Worm (Caenorhabditis elegans) whole organism, L4 larva: ENCODE data around the gene let-418.

Experiments
- F44E2.7 ChIP-seq: fragments of 200-800 bp; sonication (Bioruptor generic); IDR thresholded peaks from 2 replicates; pipeline ENCODE4 v2.1.2; 2022; ENCODE audit warnings: missing genetic modification characterization, missing compliant biosample characterization
- T26A8.4 ChIP-seq: fragments of 200-800 bp; sonication (Bioruptor generic); IDR thresholded peaks from 2 replicates; pipeline ENCODE4 v1.3.6; 2022; ENCODE audit warnings: missing genetic modification characterization, missing compliant biosample characterization
- Y105C5A.15 ChIP-seq: fragments of 200-800 bp; sonication (Bioruptor generic); IDR thresholded peaks from 2 replicates; pipeline ENCODE4 v1.3.6; 2022; ENCODE audit warnings: missing genetic modification characterization, missing compliant biosample characterization
- Y48G9A.11 ChIP-seq: fragments of 200-800 bp; sonication (Bioruptor generic); IDR thresholded peaks from 2 replicates; pipeline ENCODE4 v1.3.6; 2022; ENCODE audit warnings: missing genetic modification reagents, missing genetic modification characterization, missing compliant biosample characterization
- aha-1 ChIP-seq: fragments of 150-350 bp; peaks from one replicate; lab custom pipeline; 2014; ENCODE audit warnings: missing biosample characterization, missing genetic modification characterization
- aly-2 ChIP-seq: sonication (generic microtip); optimal IDR thresholded peaks from 2 replicates; lab custom pipeline; 2018; ENCODE audit warnings: missing biosample characterization, missing genetic modification characterization
- ama-1 ChIP-seq: fragments of 150-350 bp; optimal IDR thresholded peaks from 2 replicates; lab custom pipeline; 2014; ENCODE audit warnings: inconsistent platforms, mixed read lengths
- ceh-32 ChIP-seq: sonication (generic microtip); optimal IDR thresholded peaks from 2 replicates; lab custom pipeline; 2016; ENCODE audit warnings: mild to moderate bottlenecking, missing genetic modification characterization, missing compliant biosample characterization; ENCODE audit not compliant: poor library complexity
- ceh-44 ChIP-seq: fragments of 200-800 bp; sonication (Bioruptor generic); IDR thresholded peaks from 2 replicates; pipeline ENCODE4 v1.3.6; 2022; ENCODE audit warnings: missing genetic modification reagents, missing genetic modification characterization, missing compliant biosample characterization
- ceh-62 ChIP-seq: sonication (generic microtip); optimal IDR thresholded peaks from 2 replicates; lab custom pipeline; 2017; ENCODE audit warnings: missing biosample characterization, missing genetic modification characterization
- ces-1 ChIP-seq: fragments of 150-350 bp; sonication (generic microtip); optimal IDR thresholded peaks from 4 replicates; lab custom pipeline; 2014; ENCODE audit warnings: missing biosample characterization, missing genetic modification reagents, missing genetic modification characterization
- cey-2 ChIP-seq: sonication (generic microtip); optimal IDR thresholded peaks from 3 replicates; lab custom pipeline; 2017; ENCODE audit warnings: missing genetic modification characterization, mild to moderate bottlenecking, missing compliant biosample characterization, antibody characterized with exemption, borderline replicate concordance; ENCODE audit not compliant: insufficient read depth
- daf-16 ChIP-seq, 3 experiments: sonication (generic microtip); optimal IDR thresholded peaks; 2 replicates each; lab custom pipeline; 2016 to 2017; ENCODE audit warnings: missing genetic modification characterization in 3 of 3, missing genetic modification reagents in 3 of 3, mild to moderate bottlenecking in 2 of 3, missing compliant biosample characterization in 2 of 3, missing biosample characterization in 1 of 3, moderate library complexity in 1 of 3
- daf-19 ChIP-seq: fragments of 200-800 bp; sonication (Bioruptor generic); conservative IDR thresholded peaks from 2 replicates; pipeline ENCODE4 v1.3.6; 2022; ENCODE audit warnings: missing genetic modification characterization, missing compliant biosample characterization
- dpl-1 ChIP-seq: fragments of 150-350 bp; optimal IDR thresholded peaks from 2 replicates; lab custom pipeline; 2014; ENCODE audit warnings: missing biosample characterization, missing genetic modification reagents, missing genetic modification characterization
- duxl-1 ChIP-seq: sonication (generic microtip); optimal IDR thresholded peaks from 2 replicates; lab custom pipeline; 2016; ENCODE audit warnings: mild to moderate bottlenecking, missing genetic modification characterization, moderate library complexity, missing compliant biosample characterization; ENCODE audit not compliant: poor library complexity
- dve-1 ChIP-seq: sonication (generic microtip); optimal IDR thresholded peaks from 2 replicates; lab custom pipeline; 2017; ENCODE audit warnings: antibody characterized with exemption, mild to moderate bottlenecking, missing genetic modification characterization, missing compliant biosample characterization; ENCODE audit not compliant: insufficient read depth
- fkh-10 ChIP-seq: fragments of 150-350 bp; optimal IDR thresholded peaks from 2 replicates; lab custom pipeline; 2014; ENCODE audit warnings: missing biosample characterization, missing genetic modification reagents, missing genetic modification characterization
- fos-1 ChIP-seq: fragments of 150-350 bp; optimal IDR thresholded peaks from 2 replicates; lab custom pipeline; 2014; ENCODE audit warnings: missing biosample characterization, missing genetic modification characterization
- hif-1 ChIP-seq, 2 experiments: sonication (generic microtip); optimal IDR thresholded peaks; 2 replicates each; lab custom pipeline; 2016 to 2017; ENCODE audit warnings: missing compliant biosample characterization in 2 of 2, missing genetic modification characterization in 2 of 2, missing genetic modification reagents in 2 of 2, missing genotype in 2 of 2, mild to moderate bottlenecking in 1 of 2
- jun-1 ChIP-seq: fragments of 150-350 bp; optimal IDR thresholded peaks from 2 replicates; lab custom pipeline; 2014; ENCODE audit warnings: missing biosample characterization, missing genetic modification reagents, missing genetic modification characterization
- lim-7 ChIP-seq: fragments of 200-800 bp; sonication (Bioruptor generic); IDR thresholded peaks from 2 replicates; pipeline ENCODE4 v1.3.6; 2022; ENCODE audit warnings: missing genetic modification characterization, missing compliant biosample characterization
- lin-13 ChIP-seq: fragments of 150-350 bp; optimal IDR thresholded peaks from 2 replicates; lab custom pipeline; 2014; ENCODE audit warnings: missing biosample characterization, missing genetic modification reagents, missing genetic modification characterization
- lin-15B ChIP-seq: fragments of 150-350 bp; sonication (generic microtip); optimal IDR thresholded peaks from 3 replicates; lab custom pipeline; 2014; ENCODE audit warnings: missing biosample characterization, missing genetic modification characterization
- lin-29 ChIP-seq: fragments of 200-800 bp; sonication (Bioruptor generic); IDR thresholded peaks from 2 replicates; pipeline ENCODE4 v1.3.6; 2022; ENCODE audit warnings: missing genetic modification reagents, missing genetic modification characterization, missing compliant biosample characterization
- lin-38 ChIP-seq: fragments of 200-800 bp; sonication (Bioruptor generic); IDR thresholded peaks from 2 replicates; pipeline ENCODE4 v1.3.6; 2022; ENCODE audit warnings: missing genetic modification reagents, missing genetic modification characterization, missing compliant biosample characterization
- lir-3 ChIP-seq: sonication (generic microtip); optimal IDR thresholded peaks from 2 replicates; lab custom pipeline; 2016; ENCODE audit warnings: mild to moderate bottlenecking, missing genetic modification characterization, missing compliant biosample characterization
- mdl-1 ChIP-seq, 2 experiments: fragments of 150-350 bp in 1 of 2; sonication (generic microtip) in 1 of 2; optimal IDR thresholded peaks; 2 replicates each; lab custom pipeline; 2014 to 2017; ENCODE audit warnings: missing biosample characterization in 2 of 2, missing genetic modification characterization in 2 of 2
- mdt-29 ChIP-seq: fragments of 200-800 bp; sonication (Bioruptor generic); IDR thresholded peaks from 2 replicates; pipeline ENCODE4 v1.3.6; 2022; ENCODE audit warnings: missing genetic modification reagents, missing genetic modification characterization, missing compliant biosample characterization
- mes-2 ChIP-seq: sonication (generic microtip); optimal IDR thresholded peaks from 2 replicates; lab custom pipeline; 2016; ENCODE audit warnings: missing genotype, mild to moderate bottlenecking, missing genetic modification characterization, missing compliant biosample characterization; ENCODE audit not compliant: poor library complexity, severe bottlenecking
- mxl-2 ChIP-seq: fragments of 200-800 bp; sonication (Bioruptor generic); conservative IDR thresholded peaks from 2 replicates; pipeline ENCODE4 v1.3.6; 2022; ENCODE audit warnings: missing genetic modification reagents, missing genetic modification characterization, missing compliant biosample characterization
- nhr-102 ChIP-seq: sonication (generic microtip); optimal IDR thresholded peaks from 2 replicates; lab custom pipeline; 2016; ENCODE audit warnings: mild to moderate bottlenecking, missing genetic modification characterization, moderate library complexity, missing compliant biosample characterization
- nhr-237 ChIP-seq: sonication (generic microtip); optimal IDR thresholded peaks from 2 replicates; lab custom pipeline; 2017; ENCODE audit warnings: missing biosample characterization, missing genetic modification characterization
- nhr-28 ChIP-seq: fragments of 150-350 bp; optimal IDR thresholded peaks from 2 replicates; lab custom pipeline; 2014; ENCODE audit warnings: missing biosample characterization, missing genetic modification characterization
- nhr-41 ChIP-seq: fragments of 200-800 bp; sonication (Bioruptor generic); IDR thresholded peaks from 2 replicates; pipeline ENCODE4 v1.3.6; 2022; ENCODE audit warnings: missing genetic modification reagents, missing genetic modification characterization, missing compliant biosample characterization
- nhr-42 ChIP-seq: fragments of 200-800 bp; sonication (Bioruptor generic); IDR thresholded peaks from 2 replicates; pipeline ENCODE4 v1.3.6; 2022; ENCODE audit warnings: missing genetic modification characterization, missing compliant biosample characterization
- nhr-48 ChIP-seq: sonication (generic microtip); optimal IDR thresholded peaks from 2 replicates; lab custom pipeline; 2016; ENCODE audit warnings: mild to moderate bottlenecking, missing genetic modification characterization, missing compliant biosample characterization
- nhr-77 ChIP-seq: fragments of 150-350 bp; optimal IDR thresholded peaks from 2 replicates; lab custom pipeline; 2014; ENCODE audit warnings: missing biosample characterization, missing genetic modification characterization
- pqm-1 ChIP-seq: sonication (generic microtip); optimal IDR thresholded peaks from 2 replicates; lab custom pipeline; 2017; ENCODE audit warnings: missing biosample characterization, missing genetic modification characterization
- rbr-2 ChIP-seq: sonication (generic microtip); optimal IDR thresholded peaks from 2 replicates; lab custom pipeline; 2016; ENCODE audit warnings: missing genotype, missing genetic modification characterization, missing compliant biosample characterization
- sdz-12 ChIP-seq: fragments of 200-800 bp; sonication (Bioruptor generic); optimal IDR thresholded peaks from 2 replicates; lab custom pipeline; 2018; ENCODE audit warnings: mild to moderate bottlenecking, missing genetic modification characterization, missing compliant biosample characterization
- skn-1 ChIP-seq: fragments of 150-350 bp; optimal IDR thresholded peaks from 2 replicates; lab custom pipeline; 2014; ENCODE audit warnings: missing biosample characterization, missing genetic modification characterization
- snpc-1.2 ChIP-seq: fragments of 200-800 bp; sonication (Bioruptor generic); IDR thresholded peaks from 2 replicates; pipeline ENCODE4 v1.3.6; 2022; ENCODE audit warnings: missing genetic modification reagents, missing genetic modification characterization, missing compliant biosample characterization
- spr-1 ChIP-seq: sonication (generic microtip); optimal IDR thresholded peaks from 2 replicates; lab custom pipeline; 2016; ENCODE audit warnings: mild to moderate bottlenecking, missing genetic modification characterization, missing compliant biosample characterization
- spr-3 ChIP-seq: fragments of 200-800 bp; sonication (Bioruptor generic); optimal IDR thresholded peaks from 2 replicates; lab custom pipeline; 2018; ENCODE audit warnings: mild to moderate bottlenecking, missing genetic modification characterization, missing compliant biosample characterization
- unc-39 ChIP-seq: sonication (generic microtip); optimal IDR thresholded peaks from 2 replicates; lab custom pipeline; 2017; ENCODE audit warnings: missing biosample characterization, missing genetic modification characterization
- zag-1 ChIP-seq: fragments of 150-350 bp; optimal IDR thresholded peaks from 2 replicates; lab custom pipeline; 2014; ENCODE audit warnings: missing biosample characterization, missing genetic modification characterization
- zfp-2 ChIP-seq: sonication (generic microtip); optimal IDR thresholded peaks from 2 replicates; lab custom pipeline; 2016; ENCODE audit warnings: mild to moderate bottlenecking, missing genetic modification characterization, missing compliant biosample characterization
- zfp-3 ChIP-seq: fragments of 200-800 bp; sonication (Bioruptor generic); conservative IDR thresholded peaks from 2 replicates; pipeline ENCODE4 v1.3.6; 2022; ENCODE audit warnings: missing genetic modification reagents, missing genetic modification characterization, missing compliant biosample characterization
- ztf-11 ChIP-seq: fragments of 150-350 bp; optimal IDR thresholded peaks from 2 replicates; lab custom pipeline; 2014; ENCODE audit warnings: missing biosample characterization, missing genetic modification characterization

The let-418 gene

ce11 chrV:5835979-5836615 is 9.5 kb downstream of the let-418 start (continued):
- TF ChIP-seq sdz-12 (no peak), mdl-1 (tag; optimal IDR thresholded peaks at IDR 0.05; lab: Kevin White, UChicago) (no peak), hif-1 (tag; optimal IDR thresholded peaks at IDR 0.05; lab: Kevin White, UChicago) (no peak), aha-1 (tag; lab: Kevin White, UChicago) (no peak), daf-19 (GFP tag; lab: Robert Waterston, UW) (no peak), unc-39 (tag; lab: Kevin White, UChicago) (no peak), snpc-1.2 (no peak), zfp-2 (tag; lab: Kevin White, UChicago) (no peak), Y48G9A.11 (GFP tag; lab: Robert Waterston, UW) (0 out of 2 replicates have a peak, but pooled peaks have one; percentile 23), skn-1 (tag; lab: Kevin White, UChicago) (no peak), ces-1 (no peak), rbr-2 (tag; lab: Kevin White, UChicago) (no peak), Y105C5A.15 (no peak), lir-3 (tag; lab: Kevin White, UChicago) (no peak), pqm-1 (tag; lab: Kevin White, UChicago) (no peak), mdt-29 (0 out of 2 replicates have a peak, but pooled peaks have one; percentile 5), ama-1 (lab: Kevin White, UChicago) (no peak), nhr-41 (GFP tag; lab: Robert Waterston, UW) (no peak), lin-13 (GFP tag; lab: Kevin White, UChicago) (no peak), dpl-1 (GFP tag; lab: Kevin White, UChicago) (no peak), ceh-62 (tag; lab: Kevin White, UChicago) (no peak), fkh-10 (GFP tag; lab: Kevin White, UChicago) (no peak), T26A8.4 (GFP tag; lab: Robert Waterston, UW) (peak; percentile 41; the same call in 1 of the 2 replicates), lin-15B (no peak), mxl-2 (GFP tag; lab: Robert Waterston, UW) (no peak), nhr-77 (no peak), spr-1 (tag; lab: Kevin White, UChicago) (no peak), nhr-48 (tag; lab: Kevin White, UChicago) (no peak), lin-38 (peak; percentile 28; the same call in 1 of the 2 replicates), daf-16 (GFP tag; optimal IDR thresholded peaks at IDR 0.05; lab: Kevin White, UChicago) (no peak), daf-16 (tag; optimal IDR thresholded peaks at IDR 0.05; lab: Kevin White, UChicago) (no peak), dve-1 (tag; lab: Kevin White, UChicago) (no peak), ztf-11 (tag; lab: Kevin White, UChicago) (no peak), jun-1 (tag; lab: Kevin White, UChicago) (no peak), aly-2 (tag; lab: Kevin White, UChicago) (no peak), nhr-42 (GFP tag; lab: Robert Waterston, UW) (no peak), ceh-44 (GFP tag; lab: Robert Waterston, UW) (no peak), spr-3 (GFP tag; lab: Kevin White, UChicago) (peak; percentile 1), F44E2.7 (GFP tag; lab: Robert Waterston, UW) (no peak), nhr-237 (tag; lab: Kevin White, UChicago) (no peak), mes-2 (no peak), zfp-3 (GFP tag; lab: Robert Waterston, UW) (no peak; the same call in 1 of the 2 replicates), lim-7 (GFP tag; lab: Robert Waterston, UW) (no peak), nhr-102 (tag; lab: Kevin White, UChicago) (no peak), cey-2 (tag; lab: Kevin White, UChicago) (no peak), nhr-28 (tag; lab: Kevin White, UChicago) (no peak), zag-1 (no peak), fos-1 (tag; lab: Kevin White, UChicago) (no peak), ceh-32 (no peak), lin-29 (GFP tag; lab: Robert Waterston, UW) (0 out of 2 replicates have a peak, but pooled peaks have one; percentile 7), duxl-1 (tag; lab: Kevin White, UChicago) (no peak)
